Worm (Caenorhabditis elegans) whole organism, midembryonic: ENCODE data around the gene mlc-7.

Source experiments
- flt-1 ChIP-seq: fragments of 200-800 bp; sonication (Bioruptor generic); IDR thresholded peaks from 2 replicates; pipeline ENCODE4 v1.3.6; 2022; ENCODE audit warnings: missing genetic modification characterization, missing compliant biosample characterization
- klf-2 ChIP-seq: fragments of 200-800 bp; sonication (Bioruptor generic); conservative IDR thresholded peaks from 2 replicates; pipeline ENCODE4 v1.3.6; 2022; ENCODE audit warnings: missing genetic modification reagents, missing genetic modification characterization, missing compliant biosample characterization
- med-1 ChIP-seq: sonication (generic microtip); optimal IDR thresholded peaks from 2 replicates; lab custom pipeline; 2017; ENCODE audit warnings: missing genetic modification characterization, mild to moderate bottlenecking, missing compliant biosample characterization, antibody characterized with exemption, missing genetic modification reagents; ENCODE audit not compliant: insufficient read depth
- tab-1 ChIP-seq: fragments of 200-800 bp; sonication (Bioruptor generic); IDR thresholded peaks from 2 replicates; pipeline ENCODE4 v1.3.6; 2022; ENCODE audit warnings: missing genetic modification characterization, missing compliant biosample characterization

- TF ChIP-seq flt-1 = no peak
- no peak for TF ChIP-seq med-1
- no peak for TF ChIP-seq tab-1
- no peak for TF ChIP-seq klf-2
These were observed 49.6 kb upstream of the mlc-7 start, which contains the start of gene lit-1 for ce11 chrIII:13701691-13702090.
